Worm (Caenorhabditis elegans) whole organism, L2 larva: ENCODE data around the gene yap-1.

Source experiments
- C34F6.9 ChIP-seq: fragments of 150-350 bp; optimal IDR thresholded peaks from 2 replicates; lab custom pipeline; 2014; ENCODE audit warnings: missing biosample characterization, missing genetic modification characterization
- F13H6.1 ChIP-seq: sonication (generic microtip); optimal IDR thresholded peaks from 2 replicates; lab custom pipeline; 2016; ENCODE audit warnings: missing genetic modification characterization, missing compliant biosample characterization
- ZK546.5 ChIP-seq: sonication (generic microtip); optimal IDR thresholded peaks from 2 replicates; lab custom pipeline; 2017; ENCODE audit warnings: missing biosample characterization, missing genetic modification characterization
- blmp-1 ChIP-seq: sonication (generic microtip); optimal IDR thresholded peaks from 2 replicates; lab custom pipeline; 2017; ENCODE audit warnings: missing genetic modification characterization, mild to moderate bottlenecking, missing compliant biosample characterization, antibody characterized with exemption, moderate library complexity; ENCODE audit not compliant: insufficient read depth
- ceh-16 ChIP-seq: fragments of 150-350 bp; optimal IDR thresholded peaks from 2 replicates; lab custom pipeline; 2014; ENCODE audit warnings: missing biosample characterization, missing genetic modification characterization
- crh-2 ChIP-seq: sonication (generic microtip); optimal IDR thresholded peaks from 2 replicates; lab custom pipeline; 2017; ENCODE audit warnings: missing biosample characterization, missing genetic modification characterization
- dmd-4 ChIP-seq: sonication (generic microtip); optimal IDR thresholded peaks from 2 replicates; lab custom pipeline; 2017; ENCODE audit warnings: missing biosample characterization, missing genetic modification characterization
- elt-3 ChIP-seq: sonication (generic microtip); optimal IDR thresholded peaks from 2 replicates; lab custom pipeline; 2017; ENCODE audit warnings: missing biosample characterization, missing genetic modification characterization
- fos-1 ChIP-seq: fragments of 150-350 bp; optimal IDR thresholded peaks from 2 replicates; lab custom pipeline; 2014; ENCODE audit warnings: missing biosample characterization, missing genetic modification characterization
- gmeb-1 ChIP-seq: fragments of 150-350 bp; optimal IDR thresholded peaks from 2 replicates; lab custom pipeline; 2014; ENCODE audit warnings: missing biosample characterization, missing genetic modification characterization
- lin-13 ChIP-seq: fragments of 150-350 bp; optimal IDR thresholded peaks from 2 replicates; lab custom pipeline; 2014; ENCODE audit warnings: missing biosample characterization, missing genetic modification reagents, missing genetic modification characterization
- lin-39 ChIP-seq: fragments of 150-350 bp; optimal IDR thresholded peaks from 2 replicates; lab custom pipeline; 2014; ENCODE audit warnings: missing biosample characterization, missing genetic modification reagents, missing genetic modification characterization
- lsy-2 ChIP-seq, 2 experiments: fragments of 150-350 bp in 1 of 2; sonication (generic microtip) in 1 of 2; optimal IDR thresholded peaks; 2 replicates each; lab custom pipeline; 2014 to 2017; ENCODE audit warnings: missing biosample characterization in 2 of 2, missing genetic modification characterization in 2 of 2
- mbf-1 ChIP-seq: sonication (generic microtip); optimal IDR thresholded peaks from 2 replicates; lab custom pipeline; 2017; ENCODE audit warnings: missing biosample characterization, missing genetic modification characterization
- mdl-1 ChIP-seq, 2 experiments: fragments of 150-350 bp in 1 of 2; sonication (generic microtip) in 1 of 2; optimal IDR thresholded peaks; 2 replicates each; lab custom pipeline; 2017; ENCODE audit warnings: missing biosample characterization in 2 of 2, missing genetic modification characterization in 2 of 2
- nhr-11 ChIP-seq: fragments of 150-350 bp; optimal IDR thresholded peaks from 2 replicates; lab custom pipeline; 2014; ENCODE audit warnings: missing biosample characterization, missing genetic modification characterization
- nhr-129 ChIP-seq: fragments of 150-350 bp; optimal IDR thresholded peaks from 2 replicates; lab custom pipeline; 2014; ENCODE audit warnings: missing biosample characterization, missing genetic modification characterization
- nhr-21 ChIP-seq: fragments of 150-350 bp; optimal IDR thresholded peaks from 2 replicates; lab custom pipeline; 2014; ENCODE audit warnings: missing biosample characterization, missing genetic modification characterization
- nhr-23 ChIP-seq: fragments of 150-350 bp; optimal IDR thresholded peaks from 2 replicates; lab custom pipeline; 2014; ENCODE audit warnings: missing biosample characterization, missing genetic modification reagents, missing genetic modification characterization
- nhr-237 ChIP-seq: fragments of 150-350 bp; optimal IDR thresholded peaks from 2 replicates; lab custom pipeline; 2014; ENCODE audit warnings: missing biosample characterization, missing genetic modification characterization
- nhr-25 ChIP-seq: fragments of 150-350 bp; sonication (generic microtip); optimal IDR thresholded peaks from 3 replicates; lab custom pipeline; 2014; ENCODE audit warnings: missing biosample characterization, missing genetic modification characterization
- nhr-6 ChIP-seq: fragments of 150-350 bp; optimal IDR thresholded peaks from 2 replicates; lab custom pipeline; 2014; ENCODE audit warnings: missing biosample characterization, missing genetic modification characterization
- nhr-77 ChIP-seq: fragments of 150-350 bp; optimal IDR thresholded peaks from 2 replicates; lab custom pipeline; 2014; ENCODE audit warnings: missing biosample characterization, missing genetic modification characterization
- peb-1 ChIP-seq: fragments of 150-350 bp; optimal IDR thresholded peaks from 2 replicates; lab custom pipeline; 2014; ENCODE audit warnings: missing biosample characterization, missing genetic modification characterization
- sma-3 ChIP-seq: sonication (generic microtip); optimal IDR thresholded peaks from 2 replicates; lab custom pipeline; 2016; ENCODE audit warnings: missing genetic modification reagents, missing genetic modification characterization, missing compliant biosample characterization
- sma-9 ChIP-seq, 2 experiments: fragments of 150-350 bp in 1 of 2; sonication (generic microtip) in 1 of 2; optimal IDR thresholded peaks; 2 replicates each; lab custom pipeline; 2014 to 2016; ENCODE audit warnings: missing genetic modification characterization in 2 of 2, mild to moderate bottlenecking in 1 of 2, missing biosample characterization in 1 of 2, missing compliant biosample characterization in 1 of 2, missing genetic modification reagents in 1 of 2, moderate library complexity in 1 of 2
- unc-55 ChIP-seq: fragments of 150-350 bp; sonication (generic microtip); optimal IDR thresholded peaks from 3 replicates; lab custom pipeline; 2014; ENCODE audit warnings: missing biosample characterization, missing genetic modification reagents, missing genetic modification characterization
- unc-62 ChIP-seq: fragments of 150-350 bp; optimal IDR thresholded peaks from 2 replicates; lab custom pipeline; 2014; ENCODE audit warnings: missing biosample characterization, missing genetic modification reagents, missing genetic modification characterization
- zag-1 ChIP-seq: fragments of 150-350 bp; optimal IDR thresholded peaks from 2 replicates; lab custom pipeline; 2014; ENCODE audit warnings: missing biosample characterization, missing genetic modification characterization
- ztf-1 ChIP-seq: fragments of 200-800 bp; sonication (Bioruptor generic); conservative IDR thresholded peaks from 2 replicates; pipeline ENCODE4 v1.3.6; 2022; ENCODE audit warnings: missing genetic modification characterization, missing compliant biosample characterization
- ztf-11 ChIP-seq: sonication (generic microtip); optimal IDR thresholded peaks from 2 replicates; lab custom pipeline; 2017; ENCODE audit warnings: missing biosample characterization, missing genetic modification characterization
- ztf-4 ChIP-seq: fragments of 150-350 bp; optimal IDR thresholded peaks from 2 replicates; lab custom pipeline; 2014; ENCODE audit warnings: missing biosample characterization, missing genetic modification characterization

Gene yap-1

ce11 chrX:10674199-10674598 is 17.5 kb upstream of the yap-1 start, which contains the start of gene F13E6.2:
TSS of gene F13E6.2 (minus strand) at chrX:10674299.
- TF ChIP-seq crh-2 (tag; lab: Kevin White, UChicago) (no peak), lsy-2 (tag; optimal IDR thresholded peaks at IDR 0.05; lab: Kevin White, UChicago) (no peak), nhr-25 (tag; lab: Kevin White, UChicago) (no peak), C34F6.9 (no peak), unc-62 (no peak), nhr-77 (tag; lab: Kevin White, UChicago) (no peak), ceh-16 (tag; lab: Kevin White, UChicago) (no peak), ztf-11 (tag; lab: Kevin White, UChicago) (no peak)

DNA sequence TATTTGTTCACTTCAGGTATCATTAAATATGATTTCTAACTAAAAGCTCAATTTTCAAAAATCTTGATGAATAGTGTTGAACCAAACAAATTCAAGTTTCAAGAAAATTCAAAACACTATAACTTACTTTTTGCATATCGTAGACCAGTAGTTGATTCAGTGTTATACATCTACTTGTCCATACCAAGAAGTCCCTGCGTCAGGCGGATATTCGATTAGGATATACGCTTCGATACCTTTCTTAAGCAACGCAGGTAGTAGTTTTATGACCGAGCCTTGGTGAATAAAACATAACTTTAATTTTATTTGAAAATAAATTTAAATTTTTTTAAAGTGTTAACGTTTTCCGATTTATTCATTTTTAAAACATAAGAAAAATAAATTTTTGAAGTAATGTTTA is 16.4 kb upstream of the yap-1 start:
- TF ChIP-seq lin-13, result peak; percentile 14
- TF ChIP-seq zag-1, result no peak
- peak in 1 of 2 experiments; percentile 20 for TF ChIP-seq lsy-2 (tag; optimal IDR thresholded peaks at IDR 0.05; lab: Kevin White, UChicago)

DNA sequence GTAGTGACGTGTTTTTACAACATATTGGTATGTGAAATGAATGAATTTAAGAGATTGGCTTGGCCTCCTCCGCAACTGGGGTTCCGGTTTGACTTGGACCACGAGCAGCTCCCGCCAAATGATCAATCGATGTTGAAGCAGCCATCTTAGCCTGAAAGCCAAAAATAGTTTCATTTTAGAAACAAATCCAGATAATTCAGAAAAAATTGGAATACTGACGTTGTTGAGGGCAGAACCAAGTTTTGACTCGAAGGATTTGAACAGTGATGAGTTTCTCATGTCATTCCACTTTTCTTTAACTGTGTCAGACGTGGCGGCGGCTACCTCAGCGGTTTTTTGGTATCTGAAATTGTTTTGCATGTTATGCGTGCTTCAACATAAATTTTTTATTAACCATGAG is 15.8 kb upstream of the yap-1 start:
- no peak for TF ChIP-seq nhr-23 (tag; lab: Kevin White, UChicago)
- no peak for TF ChIP-seq zag-1
- TF ChIP-seq unc-55 (GFP tag; lab: Kevin White, UChicago), result no peak
- no peak for TF ChIP-seq nhr-25 (tag; lab: Kevin White, UChicago)
- no peak for TF ChIP-seq mdl-1 (tag; optimal IDR thresholded peaks at IDR 0.05; lab: Kevin White, UChicago)
- no peak for TF ChIP-seq nhr-21 (tag; lab: Kevin White, UChicago)
- no peak for TF ChIP-seq mbf-1 (tag; lab: Kevin White, UChicago)
- no peak for TF ChIP-seq ztf-4
- TF ChIP-seq nhr-237 (tag; lab: Kevin White, UChicago), result no peak
- TF ChIP-seq crh-2 (tag; lab: Kevin White, UChicago), result no peak

- TF ChIP-seq ztf-4, result no peak
- no peak for TF ChIP-seq nhr-11
- TF ChIP-seq sma-9 (GFP tag; optimal IDR thresholded peaks at IDR 0.05; lab: Kevin White, UChicago), result no peak
- TF ChIP-seq sma-9 (tag; optimal IDR thresholded peaks at IDR 0.05; lab: Kevin White, UChicago), result no peak
- TF ChIP-seq mbf-1 (tag; lab: Kevin White, UChicago), result no peak
- TF ChIP-seq unc-62, result no peak
- TF ChIP-seq peb-1 (tag; lab: Kevin White, UChicago), result no peak
- no peak for TF ChIP-seq nhr-6 (tag; lab: Kevin White, UChicago)
- TF ChIP-seq elt-3, result no peak
- TF ChIP-seq lin-39 (tag; lab: Kevin White, UChicago), result no peak
- no peak for TF ChIP-seq ztf-11 (tag; lab: Kevin White, UChicago)
- no peak for TF ChIP-seq nhr-129
- no peak for TF ChIP-seq lin-13
- TF ChIP-seq ZK546.5, result no peak
- no peak for TF ChIP-seq nhr-23 (tag; lab: Kevin White, UChicago)
Observed at ce11 chrX:10677009-10677408, 14.7 kb upstream of the yap-1 start, which contains the start of gene F13E6.1. TSS of gene F13E6.1 (minus strand) at chrX:10677109.

ce11 chrX:10677552-10677951 is 14.2 kb upstream of the yap-1 start:
- peak; percentile 59 for TF ChIP-seq crh-2 (tag; lab: Kevin White, UChicago)
- TF ChIP-seq F13H6.1, result peak; percentile 35
- TF ChIP-seq ceh-16 (tag; lab: Kevin White, UChicago), result peak; percentile 70
- TF ChIP-seq nhr-25 (tag; lab: Kevin White, UChicago), result peak; percentile 36
- no peak for TF ChIP-seq elt-3
- peak; percentile 63 for TF ChIP-seq sma-9 (GFP tag; optimal IDR thresholded peaks at IDR 0.05; lab: Kevin White, UChicago)
- TF ChIP-seq sma-9 (tag; optimal IDR thresholded peaks at IDR 0.05; lab: Kevin White, UChicago), result no peak
- TF ChIP-seq blmp-1, result no peak
- peak; percentile 32 for TF ChIP-seq C34F6.9
- no peak for TF ChIP-seq dmd-4 (tag; lab: Kevin White, UChicago)
- peak; percentile 63 for TF ChIP-seq lin-13
- TF ChIP-seq ztf-1 (GFP tag; lab: Robert Waterston, UW), result no peak
- TF ChIP-seq peb-1 (tag; lab: Kevin White, UChicago), result no peak
- TF ChIP-seq nhr-129, result peak; percentile 71
- TF ChIP-seq lsy-2 (tag; optimal IDR thresholded peaks at IDR 0.05; lab: Kevin White, UChicago), result peak in 1 of 2 experiments; percentile 19
- peak; percentile 26 for TF ChIP-seq gmeb-1
- TF ChIP-seq fos-1 (tag; lab: Kevin White, UChicago), result peak; percentile 52
- no peak for TF ChIP-seq unc-55 (GFP tag; lab: Kevin White, UChicago)
- TF ChIP-seq sma-3 (GFP tag; lab: Kevin White, UChicago), result peak; percentile 68
- peak; percentile 33 for TF ChIP-seq nhr-21 (tag; lab: Kevin White, UChicago)
- peak; percentile 11 for TF ChIP-seq ztf-4
- TF ChIP-seq nhr-77 (tag; lab: Kevin White, UChicago), result no peak
- TF ChIP-seq, all 48 proteins: peak for 14
